Fruit fly (Drosophila melanogaster): ENCODE results near the gene CG16986.
A peak's percentile ranks its signal among the peaks of the same experiment; 100 is the strongest.

The CG16986 gene

DNA sequence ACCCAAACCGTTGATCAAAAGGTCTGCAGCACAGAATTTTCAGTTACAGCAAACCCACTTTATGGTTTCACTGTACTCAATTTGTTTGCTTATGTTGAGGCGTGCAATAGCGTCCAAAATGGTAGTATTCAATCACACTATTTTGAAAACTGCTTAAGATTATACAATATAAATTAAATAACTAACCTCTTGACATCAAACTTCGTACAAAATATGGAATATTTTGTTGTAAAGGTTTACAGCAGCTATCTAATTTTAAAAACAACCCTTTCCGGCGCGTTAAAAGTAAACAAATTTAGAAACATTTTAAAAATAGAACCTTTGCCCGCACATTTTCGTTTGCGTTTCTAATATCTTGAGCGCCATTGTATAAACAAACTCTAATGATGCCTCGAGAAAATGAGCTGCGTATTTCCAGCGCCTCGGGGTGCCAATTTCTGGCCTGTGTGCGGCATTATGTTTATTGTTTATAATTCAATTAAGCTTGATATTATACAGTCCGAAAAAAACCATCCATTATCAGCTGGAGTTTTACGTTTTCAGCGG, 9.3 kb upstream of the CG16986 start (continued):
- TF ChIP-seq jing (GFP tag; optimal IDR thresholded peaks at IDR 0.05), result no peak
- TF ChIP-seq onecut (GFP tag; IDR thresholded peaks at IDR 0.05), result no peak; the same call in 1 of the 2 replicates
- peak; percentile 34 for TF ChIP-seq CG8924 (tag; optimal IDR thresholded peaks at IDR 0.05)
- peak; percentile 19 for TF ChIP-seq CG11504 (tag; optimal IDR thresholded peaks at IDR 0.05)
- TF ChIP-seq Hr3 (GFP tag; optimal IDR thresholded peaks at IDR 0.05), result no peak
- TF ChIP-seq CG8290 (GFP tag; optimal IDR thresholded peaks at IDR 0.05), result no peak
- TF ChIP-seq CG8290 (tag; optimal IDR thresholded peaks at IDR 0.05), result no peak
- no peak for TF ChIP-seq CG17912 (GFP tag; optimal IDR thresholded peaks at IDR 0.05)
- no peak for TF ChIP-seq CG1529 (GFP tag; optimal IDR thresholded peaks at IDR 0.05)
- TF ChIP-seq HLH3B (GFP tag; IDR thresholded peaks at IDR 0.05), result no peak
- TF ChIP-seq mirr (GFP tag; optimal IDR thresholded peaks at IDR 0.05), result no peak
- peak; percentile 19 for TF ChIP-seq pros (GFP tag; optimal IDR thresholded peaks at IDR 0.05)
- TF ChIP-seq CG4282 (GFP tag; optimal IDR thresholded peaks at IDR 0.05), result no peak
- TF ChIP-seq CG31365 (tag; optimal IDR thresholded peaks at IDR 0.05), result no peak
- TF ChIP-seq chm (GFP tag; IDR thresholded peaks at IDR 0.05), result no peak; the same call in 1 of the 2 replicates
- 0 out of 3 replicates have a peak, but pooled peaks have one; percentile 5 for TF ChIP-seq row (GFP tag; IDR thresholded peaks at IDR 0.05)
- TF ChIP-seq CG17829 (tag; optimal IDR thresholded peaks at IDR 0.05), result peak; percentile 33
- no peak for TF ChIP-seq Sry-δ (GFP tag; optimal IDR thresholded peaks at IDR 0.05)
- no peak for TF ChIP-seq Nf-YA (GFP tag; IDR thresholded peaks at IDR 0.05)
- no peak for TF ChIP-seq hth (optimal IDR thresholded peaks at IDR 0.05)
- TF ChIP-seq Aef1 (GFP tag; IDR thresholded peaks at IDR 0.05), result no peak
- no peak for TF ChIP-seq tgo (GFP tag; IDR thresholded peaks at IDR 0.05)
- TF ChIP-seq ro (GFP tag; IDR thresholded peaks at IDR 0.05), result no peak
- no peak for TF ChIP-seq fd3F (GFP tag; optimal IDR thresholded peaks at IDR 0.05)
- TF ChIP-seq CG4617 (GFP tag; optimal IDR thresholded peaks at IDR 0.05; ENCODE audit: borderline replicate concordance), result no peak
- TF ChIP-seq bbx (GFP tag; IDR thresholded peaks at IDR 0.05; ENCODE audit: partially characterized antibody), result no peak
- TF ChIP-seq CG11723 (GFP tag; optimal IDR thresholded peaks at IDR 0.05), result no peak
- TF ChIP-seq CG11560 (tag; IDR thresholded peaks at IDR 0.05), result no peak
- peak; percentile 23 for TF ChIP-seq CG6765 (GFP tag; optimal IDR thresholded peaks at IDR 0.05)
- TF ChIP-seq Mrtf (GFP tag; IDR thresholded peaks at IDR 0.05), result no peak
- no peak for TF ChIP-seq sc (optimal IDR thresholded peaks at IDR 0.05)
- TF ChIP-seq sc (GFP tag; optimal IDR thresholded peaks at IDR 0.05), result no peak
- TF ChIP-seq dan (GFP tag; IDR thresholded peaks at IDR 0.05), result no peak
- no peak for TF ChIP-seq CG17802 (tag; optimal IDR thresholded peaks at IDR 0.05)
- no peak for TF ChIP-seq bab2 (GFP tag; optimal IDR thresholded peaks at IDR 0.05)
- TF ChIP-seq Sox100B (GFP tag; optimal IDR thresholded peaks at IDR 0.05), result peak; percentile 3
- peak; percentile 2 for TF ChIP-seq CG12391 (tag; optimal IDR thresholded peaks at IDR 0.05)
- TF ChIP-seq CkIIα-i1 (GFP tag; IDR thresholded peaks at IDR 0.05), result no peak
- no peak for TF ChIP-seq Fer1 (GFP tag; optimal IDR thresholded peaks at IDR 0.05)
- TF ChIP-seq tll (GFP tag; optimal IDR thresholded peaks at IDR 0.05), result no peak
- TF ChIP-seq Dll (GFP tag; IDR thresholded peaks at IDR 0.05; ENCODE audit: partially characterized antibody), result peak; percentile 7; the same call in 1 of the 4 replicates
- no peak for TF ChIP-seq Trl (optimal IDR thresholded peaks at IDR 0.05)
- TF ChIP-seq Trl (GFP tag; optimal IDR thresholded peaks at IDR 0.05), result no peak
- no peak for TF ChIP-seq Six4 (GFP tag; optimal IDR thresholded peaks at IDR 0.05)
- TF ChIP-seq CG1792 (GFP tag; optimal IDR thresholded peaks at IDR 0.05), result no peak
- no peak for TF ChIP-seq crc (GFP tag; optimal IDR thresholded peaks at IDR 0.05)
- no peak for TF ChIP-seq crol (GFP tag; IDR thresholded peaks at IDR 0.05)
- no peak for TF ChIP-seq CG4707 (GFP tag; optimal IDR thresholded peaks at IDR 0.05)
- TF ChIP-seq CG9876 (GFP tag; optimal IDR thresholded peaks at IDR 0.05), result no peak
- no peak for TF ChIP-seq gro (GFP tag; optimal IDR thresholded peaks at IDR 0.05)
- no peak for TF ChIP-seq zfh2 (GFP tag; optimal IDR thresholded peaks at IDR 0.05)
- no peak for TF ChIP-seq Dfd (GFP tag; optimal IDR thresholded peaks at IDR 0.05)
- TF ChIP-seq CG7786 (GFP tag; optimal IDR thresholded peaks at IDR 0.05), result no peak

All from whole organism, embryonic.